Fruit fly (Drosophila melanogaster) whole organism, embryonic: ENCODE measurements around the gene CG14221.

Experiments used
- Abd-B ChIP-seq: fragments of 200-800 bp; sonication (Bioruptor generic); optimal IDR thresholded peaks from 2 replicates; lab custom pipeline; 2018; ENCODE audit warnings: missing biosample characterization, mild to moderate bottlenecking, missing genetic modification characterization, moderate library complexity
- CG10321 ChIP-seq: fragments of 200-800 bp; sonication (Bioruptor generic); IDR thresholded peaks from 2 replicates; pipeline ENCODE4 v1.3.6; 2022; ENCODE audit warnings: missing biosample characterization, missing genetic modification characterization
- CG14710 ChIP-seq: fragments of 200-800 bp; sonication (Bioruptor generic); optimal IDR thresholded peaks from 3 replicates; lab custom pipeline; 2019; ENCODE audit warnings: missing biosample characterization, mild to moderate bottlenecking, missing genetic modification characterization, moderate library complexity
- CG8281 ChIP-seq: fragments of 200-800 bp; sonication (Bioruptor generic); optimal IDR thresholded peaks from 2 replicates; lab custom pipeline; 2018; ENCODE audit warnings: missing biosample characterization, mild to moderate bottlenecking, missing genetic modification characterization, moderate library complexity
- CG9215 ChIP-seq: fragments of 200-800 bp; sonication (Bioruptor generic); IDR thresholded peaks from 2 replicates; pipeline ENCODE4 v1.3.6; 2022; ENCODE audit warnings: missing biosample characterization, missing genetic modification characterization
- CG9817 ChIP-seq: fragments of 200-800 bp; sonication (Bioruptor generic); optimal IDR thresholded peaks from 2 replicates; lab custom pipeline; 2018; ENCODE audit warnings: missing biosample characterization, mild to moderate bottlenecking, missing genetic modification characterization, moderate library complexity
- MESR4 ChIP-seq: fragments of 200-800 bp; sonication (Bioruptor generic); optimal IDR thresholded peaks from 2 replicates; lab custom pipeline; 2018; ENCODE audit warnings: missing biosample characterization, mild to moderate bottlenecking, missing genetic modification characterization, moderate library complexity
- Sry-δ ChIP-seq: fragments of 200-800 bp; sonication (Bioruptor generic); optimal IDR thresholded peaks from 2 replicates; lab custom pipeline; 2016; ENCODE audit warnings: missing biosample characterization, missing genetic modification characterization
- da ChIP-seq: fragments of 200-800 bp; sonication (Bioruptor generic); optimal IDR thresholded peaks from 2 replicates; lab custom pipeline; 2016; ENCODE audit warnings: missing biosample characterization, missing genetic modification characterization
- pan ChIP-seq, 4 experiments: fragments of >200 bp in 3 of 4; fragments of 200-800 bp in 1 of 4; sonication (Bioruptor generic) in 1 of 4; optimal IDR thresholded peaks in 3 of 4; IDR thresholded peaks in 1 of 4; 2 replicates each; pipeline versions ENCODE4 v1.3.6 to Lab custom; 2017 to 2022; ENCODE audit warnings: missing biosample characterization in 2 of 4, missing genetic modification characterization in 2 of 4, mixed read lengths in 1 of 4
- tin ChIP-seq: fragments of 200-800 bp; sonication (Bioruptor generic); optimal IDR thresholded peaks from 3 replicates; lab custom pipeline; 2016; ENCODE audit warnings: missing biosample characterization, missing genetic modification characterization

DNA sequence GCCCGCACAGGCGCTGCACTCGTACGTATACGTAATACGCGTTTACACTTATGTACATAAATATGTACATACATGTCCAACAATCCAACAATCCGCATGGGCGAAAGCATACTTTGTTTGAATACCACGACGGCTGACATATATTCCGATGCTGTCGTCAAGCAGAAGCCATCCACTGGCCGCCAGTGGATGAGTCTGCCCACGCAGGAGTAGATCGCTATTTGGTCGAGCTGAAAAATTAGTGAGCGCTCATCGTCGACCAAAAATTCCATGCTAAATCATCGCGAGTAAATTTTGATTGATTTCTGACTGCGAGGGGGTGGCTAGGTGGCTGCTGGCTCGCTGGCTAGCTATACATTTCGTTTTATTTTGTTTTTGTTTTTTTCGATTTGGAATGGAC, 18.6 kb downstream of the CG14221 start:
- TF ChIP-seq da (GFP tag; lab: Kevin White, UChicago) (no peak), CG14710 (tag; lab: Kevin White, UChicago) (no peak), tin (no peak), Abd-B (GFP tag; lab: Kevin White, UChicago) (no peak), CG9215 (GFP tag; lab: Robert Waterston, UW) (no peak), MESR4 (GFP tag; lab: Kevin White, UChicago) (no peak), CG8281 (no peak), Sry-δ (no peak), CG10321 (GFP tag; lab: Robert Waterston, UW) (no peak), CG9817 (no peak), pan (optimal IDR thresholded peaks at IDR 0.05; lab: Kevin White, UChicago) (no peak), pan (GFP tag; optimal IDR thresholded peaks at IDR 0.05 in 1 of 2, IDR thresholded peaks at IDR 0.05 in 1 of 2) (no peak)
